Worm (Caenorhabditis elegans): ENCODE measurements around the gene irld-49.

irld-49 gene

ce11 chrII:2976597-2976996, 32.6 kb downstream of the irld-49 start, which contains the start of gene nhr-88 (continued):
- TF ChIP-seq C06A6.2 (GFP tag; conservative IDR thresholded peaks at IDR 0.05): no peak
- peak; percentile 42 for TF ChIP-seq mcd-1 (GFP tag; IDR thresholded peaks at IDR 0.05)
- no peak for TF ChIP-seq F23B12.7 (tag; optimal IDR thresholded peaks at IDR 0.05; ENCODE audit: insufficient read depth)
- no peak for TF ChIP-seq snpc-4 (GFP tag; optimal IDR thresholded peaks at IDR 0.05)
- TF ChIP-seq snpc-4 (tag; optimal IDR thresholded peaks at IDR 0.05): no peak
- TF ChIP-seq akir-1 (GFP tag; optimal IDR thresholded peaks at IDR 0.05): no peak
- no peak for TF ChIP-seq Y95B8A.8 (GFP tag; IDR thresholded peaks at IDR 0.05)
- 0 out of 2 replicates have a peak, but pooled peaks have one; percentile 15 for TF ChIP-seq madf-8 (GFP tag; conservative IDR thresholded peaks at IDR 0.05)
- no peak for TF ChIP-seq ztf-26 (tag; optimal IDR thresholded peaks at IDR 0.05)
- no peak for TF ChIP-seq attf-3 (GFP tag; conservative IDR thresholded peaks at IDR 0.05)
- no peak for TF ChIP-seq ztf-25 (GFP tag; IDR thresholded peaks at IDR 0.05)
- no peak for TF ChIP-seq F22D6.2 (tag; optimal IDR thresholded peaks at IDR 0.05)
- no peak for TF ChIP-seq efl-1 (GFP tag; optimal IDR thresholded peaks at IDR 0.05)
- no peak for TF ChIP-seq sdz-38 (tag; optimal IDR thresholded peaks at IDR 0.05)

ce11 chrII:2977652-2978051, 33.7 kb downstream of the irld-49 start:
- TF ChIP-seq snpc-1.1 (tag; optimal IDR thresholded peaks at IDR 0.05; ENCODE audit: insufficient read depth) (no peak), dox-1 (GFP tag; IDR thresholded peaks at IDR 0.05) (no peak), attf-3 (GFP tag; conservative IDR thresholded peaks at IDR 0.05) (no peak), ekl-4 (GFP tag; IDR thresholded peaks at IDR 0.05) (no peak), madf-6 (GFP tag; IDR thresholded peaks at IDR 0.05) (no peak), efl-1 (GFP tag; optimal IDR thresholded peaks at IDR 0.05) (no peak), F52B5.7 (tag; optimal IDR thresholded peaks at IDR 0.05) (no peak), F37B4.10 (GFP tag; IDR thresholded peaks at IDR 0.05) (no peak), dpff-1 (tag; optimal IDR thresholded peaks at IDR 0.05) (no peak), Y67H2A.10 (GFP tag; conservative IDR thresholded peaks at IDR 0.05) (no peak), somi-1 (GFP tag; optimal IDR thresholded peaks at IDR 0.05) (no peak), T26A5.8 (tag; optimal IDR thresholded peaks at IDR 0.05) (no peak)

- no peak for TF ChIP-seq lir-1 (GFP tag; conservative IDR thresholded peaks at IDR 0.05)
- TF ChIP-seq snpc-1.1 (tag; optimal IDR thresholded peaks at IDR 0.05; ENCODE audit: insufficient read depth): no peak
- TF ChIP-seq Y95B8A.8 (GFP tag; IDR thresholded peaks at IDR 0.05): no peak
- 0 out of 2 replicates have a peak, but pooled peaks have one; percentile 16 for TF ChIP-seq dox-1 (GFP tag; IDR thresholded peaks at IDR 0.05)
- TF ChIP-seq tlf-1 (GFP tag; optimal IDR thresholded peaks at IDR 0.05): no peak
- TF ChIP-seq sptf-2 (GFP tag; optimal IDR thresholded peaks at IDR 0.05): no peak
Observed at ce11 chrII:2979061-2979460, 35.1 kb downstream of the irld-49 start.

- no peak for TF ChIP-seq ztf-26 (tag; optimal IDR thresholded peaks at IDR 0.05)
- no peak for TF ChIP-seq ekl-4 (GFP tag; IDR thresholded peaks at IDR 0.05)
- no peak for TF ChIP-seq egl-18 (GFP tag; IDR thresholded peaks at IDR 0.05)
- no peak for TF ChIP-seq mxl-1 (tag; optimal IDR thresholded peaks at IDR 0.05)
Observed at ce11 chrII:2984383-2984782, 40.4 kb downstream of the irld-49 start.

- TF ChIP-seq mcd-1 (GFP tag; IDR thresholded peaks at IDR 0.05) (0 out of 2 replicates have a peak, but pooled peaks have one; percentile 7), egl-44 (GFP tag; IDR thresholded peaks at IDR 0.05) (0 out of 2 replicates have a peak, but pooled peaks have one; percentile 6), ztf-3 (GFP tag; optimal IDR thresholded peaks at IDR 0.05) (no peak), lin-54 (GFP tag; optimal IDR thresholded peaks at IDR 0.05) (no peak), madf-6 (GFP tag; IDR thresholded peaks at IDR 0.05) (0 out of 2 replicates have a peak, but pooled peaks have one; percentile 28), dpl-1 (GFP tag; optimal IDR thresholded peaks at IDR 0.05) (no peak), F22D6.2 (tag; optimal IDR thresholded peaks at IDR 0.05) (peak; percentile 4), egrh-3 (GFP tag; IDR thresholded peaks at IDR 0.05) (peak; percentile 71; the same call in 1 of the 2 replicates), madf-3 (GFP tag; IDR thresholded peaks at IDR 0.05) (peak; percentile 65; the same call in 1 of the 2 replicates), lin-26 (GFP tag; IDR thresholded peaks at IDR 0.05) (peak; percentile 50; the same call in 1 of the 2 replicates), zfh-2 (GFP tag; conservative IDR thresholded peaks at IDR 0.05) (peak; percentile 76; the same call in 1 of the 2 replicates), chd-7 (tag; optimal IDR thresholded peaks at IDR 0.05) (peak; percentile 6)
Observed at ce11 chrII:2985446-2985845, 41.5 kb downstream of the irld-49 start.
